Worm (Caenorhabditis elegans) whole organism, L2 larva: Measurements from ENCODE around the gene C14A4.6.

Experiments
- C34F6.9 ChIP-seq: fragments of 150-350 bp; optimal IDR thresholded peaks from 2 replicates; lab custom pipeline; 2014; ENCODE audit warnings: missing biosample characterization, missing genetic modification characterization
- F13H6.1 ChIP-seq: sonication (generic microtip); optimal IDR thresholded peaks from 2 replicates; lab custom pipeline; 2016; ENCODE audit warnings: missing genetic modification characterization, missing compliant biosample characterization
- R02D3.7 ChIP-seq: fragments of 150-350 bp; optimal IDR thresholded peaks from 2 replicates; lab custom pipeline; 2014; ENCODE audit warnings: missing biosample characterization, missing genetic modification characterization
- Y55F3AM.14 ChIP-seq: fragments of 200-800 bp; sonication (Bioruptor generic); optimal IDR thresholded peaks from 2 replicates; lab custom pipeline; 2018; ENCODE audit warnings: mild to moderate bottlenecking, missing genetic modification characterization, missing compliant biosample characterization
- ZK546.5 ChIP-seq: sonication (generic microtip); optimal IDR thresholded peaks from 2 replicates; lab custom pipeline; 2017; ENCODE audit warnings: missing biosample characterization, missing genetic modification characterization
- alr-1 ChIP-seq: fragments of 150-350 bp; optimal IDR thresholded peaks from 2 replicates; lab custom pipeline; 2014; ENCODE audit warnings: missing biosample characterization, missing genetic modification characterization
- aly-2 ChIP-seq: fragments of 150-350 bp; optimal IDR thresholded peaks from 2 replicates; lab custom pipeline; 2014; ENCODE audit warnings: missing biosample characterization, missing genetic modification characterization
- ama-1 ChIP-seq: fragments of 150-350 bp; optimal IDR thresholded peaks from 2 replicates; lab custom pipeline; 2018; ENCODE audit warnings: inconsistent platforms
- blmp-1 ChIP-seq: sonication (generic microtip); optimal IDR thresholded peaks from 2 replicates; lab custom pipeline; 2017; ENCODE audit warnings: missing genetic modification characterization, mild to moderate bottlenecking, missing compliant biosample characterization, antibody characterized with exemption, moderate library complexity; ENCODE audit not compliant: insufficient read depth
- ceh-16 ChIP-seq: fragments of 150-350 bp; optimal IDR thresholded peaks from 2 replicates; lab custom pipeline; 2014; ENCODE audit warnings: missing biosample characterization, missing genetic modification characterization
- ceh-82 ChIP-seq: fragments of 150-350 bp; optimal IDR thresholded peaks from 2 replicates; lab custom pipeline; 2014; ENCODE audit warnings: missing biosample characterization, missing genetic modification characterization
- crh-2 ChIP-seq: sonication (generic microtip); optimal IDR thresholded peaks from 2 replicates; lab custom pipeline; 2017; ENCODE audit warnings: missing biosample characterization, missing genetic modification characterization
- dmd-4 ChIP-seq: sonication (generic microtip); optimal IDR thresholded peaks from 2 replicates; lab custom pipeline; 2017; ENCODE audit warnings: missing biosample characterization, missing genetic modification characterization
- egl-27 ChIP-seq: sonication (generic microtip); optimal IDR thresholded peaks from 3 replicates; lab custom pipeline; 2017; ENCODE audit warnings: missing biosample characterization, missing genetic modification reagents, missing genetic modification characterization
- elt-1 ChIP-seq: fragments of 150-350 bp; optimal IDR thresholded peaks from 2 replicates; lab custom pipeline; 2014; ENCODE audit warnings: missing biosample characterization, missing genetic modification characterization
- elt-3 ChIP-seq: sonication (generic microtip); optimal IDR thresholded peaks from 2 replicates; lab custom pipeline; 2017; ENCODE audit warnings: missing biosample characterization, missing genetic modification characterization
- fos-1 ChIP-seq: fragments of 150-350 bp; optimal IDR thresholded peaks from 2 replicates; lab custom pipeline; 2014; ENCODE audit warnings: missing biosample characterization, missing genetic modification characterization
- gmeb-1 ChIP-seq: fragments of 150-350 bp; optimal IDR thresholded peaks from 2 replicates; lab custom pipeline; 2014; ENCODE audit warnings: missing biosample characterization, missing genetic modification characterization
- lin-11 ChIP-seq: fragments of 150-350 bp; sonication (generic microtip); optimal IDR thresholded peaks from 2 replicates; lab custom pipeline; 2014; ENCODE audit warnings: missing biosample characterization, missing genetic modification characterization, inconsistent platforms, mixed read lengths
- lin-13 ChIP-seq: fragments of 150-350 bp; optimal IDR thresholded peaks from 2 replicates; lab custom pipeline; 2014; ENCODE audit warnings: missing biosample characterization, missing genetic modification reagents, missing genetic modification characterization
- lin-39 ChIP-seq: fragments of 150-350 bp; optimal IDR thresholded peaks from 2 replicates; lab custom pipeline; 2014; ENCODE audit warnings: missing biosample characterization, missing genetic modification reagents, missing genetic modification characterization
- lsy-2 ChIP-seq, 2 experiments: fragments of 150-350 bp in 1 of 2; sonication (generic microtip) in 1 of 2; optimal IDR thresholded peaks; 2 replicates each; lab custom pipeline; 2014 to 2017; ENCODE audit warnings: missing biosample characterization in 2 of 2, missing genetic modification characterization in 2 of 2
- mab-5 ChIP-seq: fragments of 150-350 bp; optimal IDR thresholded peaks from 2 replicates; lab custom pipeline; 2014; ENCODE audit warnings: missing biosample characterization, missing genetic modification characterization
- mbf-1 ChIP-seq: sonication (generic microtip); optimal IDR thresholded peaks from 2 replicates; lab custom pipeline; 2017; ENCODE audit warnings: missing biosample characterization, missing genetic modification characterization
- mdl-1 ChIP-seq, 2 experiments: fragments of 150-350 bp in 1 of 2; sonication (generic microtip) in 1 of 2; optimal IDR thresholded peaks; 2 replicates each; lab custom pipeline; 2017; ENCODE audit warnings: missing biosample characterization in 2 of 2, missing genetic modification characterization in 2 of 2
- nhr-10 ChIP-seq: sonication (generic microtip); optimal IDR thresholded peaks from 2 replicates; lab custom pipeline; 2017; ENCODE audit warnings: missing biosample characterization, missing genetic modification characterization
- nhr-11 ChIP-seq: fragments of 150-350 bp; optimal IDR thresholded peaks from 2 replicates; lab custom pipeline; 2014; ENCODE audit warnings: missing biosample characterization, missing genetic modification characterization
- nhr-12 ChIP-seq: fragments of 150-350 bp; optimal IDR thresholded peaks from 2 replicates; lab custom pipeline; 2014; ENCODE audit warnings: missing biosample characterization, missing genetic modification characterization
- nhr-129 ChIP-seq: fragments of 150-350 bp; optimal IDR thresholded peaks from 2 replicates; lab custom pipeline; 2014; ENCODE audit warnings: missing biosample characterization, missing genetic modification characterization
- nhr-21 ChIP-seq: fragments of 150-350 bp; optimal IDR thresholded peaks from 2 replicates; lab custom pipeline; 2014; ENCODE audit warnings: missing biosample characterization, missing genetic modification characterization
- nhr-23 ChIP-seq: fragments of 150-350 bp; optimal IDR thresholded peaks from 2 replicates; lab custom pipeline; 2014; ENCODE audit warnings: missing biosample characterization, missing genetic modification reagents, missing genetic modification characterization
- nhr-237 ChIP-seq: fragments of 150-350 bp; optimal IDR thresholded peaks from 2 replicates; lab custom pipeline; 2014; ENCODE audit warnings: missing biosample characterization, missing genetic modification characterization
- nhr-25 ChIP-seq: fragments of 150-350 bp; sonication (generic microtip); optimal IDR thresholded peaks from 3 replicates; lab custom pipeline; 2014; ENCODE audit warnings: missing biosample characterization, missing genetic modification characterization
- nhr-6 ChIP-seq: fragments of 150-350 bp; optimal IDR thresholded peaks from 2 replicates; lab custom pipeline; 2014; ENCODE audit warnings: missing biosample characterization, missing genetic modification characterization
- nhr-77 ChIP-seq: fragments of 150-350 bp; optimal IDR thresholded peaks from 2 replicates; lab custom pipeline; 2014; ENCODE audit warnings: missing biosample characterization, missing genetic modification characterization
- peb-1 ChIP-seq: fragments of 150-350 bp; optimal IDR thresholded peaks from 2 replicates; lab custom pipeline; 2014; ENCODE audit warnings: missing biosample characterization, missing genetic modification characterization
- sem-4 ChIP-seq: fragments of 150-350 bp; optimal IDR thresholded peaks from 2 replicates; lab custom pipeline; 2014; ENCODE audit warnings: missing biosample characterization, missing genetic modification reagents, missing genetic modification characterization
- skn-1 ChIP-seq: sonication (generic microtip); optimal IDR thresholded peaks from 2 replicates; lab custom pipeline; 2017; ENCODE audit warnings: missing biosample characterization, missing genetic modification characterization
- sma-3 ChIP-seq: sonication (generic microtip); optimal IDR thresholded peaks from 2 replicates; lab custom pipeline; 2016; ENCODE audit warnings: missing genetic modification reagents, missing genetic modification characterization, missing compliant biosample characterization
- sma-9 ChIP-seq, 2 experiments: fragments of 150-350 bp in 1 of 2; sonication (generic microtip) in 1 of 2; optimal IDR thresholded peaks; 2 replicates each; lab custom pipeline; 2014 to 2016; ENCODE audit warnings: missing genetic modification characterization in 2 of 2, mild to moderate bottlenecking in 1 of 2, missing biosample characterization in 1 of 2, missing compliant biosample characterization in 1 of 2, missing genetic modification reagents in 1 of 2, moderate library complexity in 1 of 2
- snpc-4 ChIP-seq: fragments of 150-350 bp; optimal IDR thresholded peaks from 2 replicates; lab custom pipeline; 2014; ENCODE audit warnings: missing biosample characterization, missing genetic modification characterization
- unc-39 ChIP-seq: fragments of 150-350 bp; optimal IDR thresholded peaks from 2 replicates; lab custom pipeline; 2014; ENCODE audit warnings: missing biosample characterization, missing genetic modification characterization
- unc-55 ChIP-seq: fragments of 150-350 bp; sonication (generic microtip); optimal IDR thresholded peaks from 3 replicates; lab custom pipeline; 2014; ENCODE audit warnings: missing biosample characterization, missing genetic modification reagents, missing genetic modification characterization
- unc-62 ChIP-seq: fragments of 150-350 bp; optimal IDR thresholded peaks from 2 replicates; lab custom pipeline; 2014; ENCODE audit warnings: missing biosample characterization, missing genetic modification reagents, missing genetic modification characterization
- zag-1 ChIP-seq: fragments of 150-350 bp; optimal IDR thresholded peaks from 2 replicates; lab custom pipeline; 2014; ENCODE audit warnings: missing biosample characterization, missing genetic modification characterization
- ztf-1 ChIP-seq: fragments of 200-800 bp; sonication (Bioruptor generic); conservative IDR thresholded peaks from 2 replicates; pipeline ENCODE4 v1.3.6; 2022; ENCODE audit warnings: missing genetic modification characterization, missing compliant biosample characterization
- ztf-11 ChIP-seq: sonication (generic microtip); optimal IDR thresholded peaks from 2 replicates; lab custom pipeline; 2017; ENCODE audit warnings: missing biosample characterization, missing genetic modification characterization
- ztf-4 ChIP-seq: fragments of 150-350 bp; optimal IDR thresholded peaks from 2 replicates; lab custom pipeline; 2014; ENCODE audit warnings: missing biosample characterization, missing genetic modification characterization

C14A4.6 gene

ce11 chrII:10548778-10549671, 45.6 kb downstream of the C14A4.6 start:
- TF ChIP-seq ceh-16 (tag; lab: Kevin White, UChicago) (peak; percentile 80), crh-2 (tag; lab: Kevin White, UChicago) (peak; percentile 71), ztf-11 (no peak), aly-2 (no peak), nhr-23 (no peak), unc-62 (GFP tag; lab: Kevin White, UChicago) (no peak), dmd-4 (no peak), egl-27 (tag; lab: Kevin White, UChicago) (peak; percentile 89), R02D3.7 (tag; lab: Kevin White, UChicago) (no peak), lin-13 (GFP tag; lab: Kevin White, UChicago) (peak; percentile 86), zag-1 (tag; lab: Kevin White, UChicago) (peak; percentile 88), elt-1 (no peak), nhr-12 (tag; lab: Kevin White, UChicago) (no peak), nhr-6 (tag; lab: Kevin White, UChicago) (peak; percentile 29), nhr-11 (peak; percentile 40), mdl-1 (tag; optimal IDR thresholded peaks at IDR 0.05; lab: Kevin White, UChicago) (peak; percentile 93), alr-1 (no peak), fos-1 (tag; lab: Kevin White, UChicago) (peak; percentile 58), F13H6.1 (peak; percentile 89), sem-4 (peak; percentile 91), sma-3 (peak; percentile 61), nhr-10 (tag; lab: Kevin White, UChicago) (no peak), ztf-1 (GFP tag; lab: Robert Waterston, UW) (no peak), Y55F3AM.14 (GFP tag; lab: Kevin White, UChicago) (peak; percentile 57), sma-9 (GFP tag; optimal IDR thresholded peaks at IDR 0.05; lab: Kevin White, UChicago) (peak; percentile 88), sma-9 (tag; optimal IDR thresholded peaks at IDR 0.05; lab: Kevin White, UChicago) (no peak), nhr-21 (peak; percentile 66), blmp-1 (tag; lab: Kevin White, UChicago) (peak; percentile 50), ceh-82 (tag; lab: Kevin White, UChicago) (peak; percentile 56), unc-55 (GFP tag; lab: Kevin White, UChicago) (peak; percentile 84), elt-3 (tag; lab: Kevin White, UChicago) (no peak), gmeb-1 (tag; lab: Kevin White, UChicago) (peak; percentile 64), unc-39 (no peak), lin-11 (tag; lab: Kevin White, UChicago) (peak; percentile 93), ztf-4 (tag; lab: Kevin White, UChicago) (peak; percentile 78), nhr-77 (tag; lab: Kevin White, UChicago) (no peak), lin-39 (tag; lab: Kevin White, UChicago) (no peak), skn-1 (tag; lab: Kevin White, UChicago) (no peak), peb-1 (tag; lab: Kevin White, UChicago) (peak; percentile 58), lsy-2 (tag; optimal IDR thresholded peaks at IDR 0.05; lab: Kevin White, UChicago) (peak; percentile 70 to 85), nhr-237 (tag; lab: Kevin White, UChicago) (no peak), ZK546.5 (tag; lab: Kevin White, UChicago) (no peak), ama-1 (lab: Kevin White, UChicago) (peak; percentile 95), mab-5 (peak; percentile 82), nhr-129 (tag; lab: Kevin White, UChicago) (peak; percentile 92), nhr-25 (tag; lab: Kevin White, UChicago) (peak; percentile 83), mbf-1 (no peak), snpc-4 (tag; lab: Kevin White, UChicago) (no peak), C34F6.9 (tag; lab: Kevin White, UChicago) (peak; percentile 90)
